Fruit fly (Drosophila melanogaster) whole organism, wandering third instar larva: ENCODE data around the gene CG9525.
A peak's percentile ranks its signal among the peaks of the same experiment; 100 is the strongest.

Experiments used
- Abd-B ChIP-seq: fragments of >200 bp; optimal IDR thresholded peaks from 2 replicates; lab custom pipeline; 2017; ENCODE audit warnings: missing biosample characterization, missing genetic modification characterization
- CG32264 ChIP-seq: fragments of 200-800 bp; sonication (Bioruptor generic); optimal IDR thresholded peaks from 2 replicates; lab custom pipeline; 2016; ENCODE audit warnings: missing biosample characterization, missing genetic modification characterization
- CG9705 ChIP-seq: fragments of 200-800 bp; sonication (Bioruptor generic); optimal IDR thresholded peaks from 2 replicates; lab custom pipeline; 2018; ENCODE audit warnings: missing biosample characterization, mild to moderate bottlenecking, missing genetic modification characterization
- CrebA ChIP-seq: fragments of 200-800 bp; sonication (Bioruptor generic); optimal IDR thresholded peaks from 2 replicates; lab custom pipeline; 2016; ENCODE audit warnings: missing biosample characterization, mild to moderate bottlenecking, missing genetic modification characterization, borderline replicate concordance
- Dfd ChIP-seq: fragments of >200 bp; optimal IDR thresholded peaks from 2 replicates; lab custom pipeline; 2017; ENCODE audit warnings: missing biosample characterization, missing genetic modification characterization
- Dif ChIP-seq: fragments of 200-275, 200-300 bp; sonication (Bioruptor generic); optimal IDR thresholded peaks from 2 replicates; lab custom pipeline; 2018; ENCODE audit warnings: missing biosample characterization, missing genetic modification characterization; ENCODE audit not compliant: partially characterized antibody
- GATAd ChIP-seq: sonication (Bioruptor generic); optimal IDR thresholded peaks from 2 replicates; lab custom pipeline; 2016; ENCODE audit warnings: missing biosample characterization, missing genetic modification characterization
- HLH106 ChIP-seq: fragments of 200-800 bp; optimal IDR thresholded peaks from 3 replicates; lab custom pipeline; 2019; ENCODE audit warnings: missing biosample characterization, mild to moderate bottlenecking, missing genetic modification characterization, moderate library complexity
- Hnf4 ChIP-seq: fragments of 200-800 bp; sonication (Bioruptor generic); optimal IDR thresholded peaks from 2 replicates; lab custom pipeline; 2016; ENCODE audit warnings: missing biosample characterization, mild to moderate bottlenecking, missing genetic modification characterization
- Hr78 ChIP-seq: fragments of >200 bp; optimal IDR thresholded peaks from 2 replicates; lab custom pipeline; 2017; ENCODE audit warnings: missing biosample characterization, missing genetic modification characterization
- Jra ChIP-seq: sonication (Bioruptor generic); optimal IDR thresholded peaks from 2 replicates; lab custom pipeline; 2016; ENCODE audit warnings: missing biosample characterization, missing genetic modification characterization
- Myc ChIP-seq: fragments of >200 bp; optimal IDR thresholded peaks from 2 replicates; lab custom pipeline; 2017
- N ChIP-seq: fragments of >200 bp; optimal IDR thresholded peaks from 2 replicates; lab custom pipeline; 2018; ENCODE audit warnings: missing biosample characterization, missing external identifiers, missing genetic modification characterization
- OdsH ChIP-seq: fragments of 200-800 bp; sonication (Bioruptor generic); optimal IDR thresholded peaks from 2 replicates; lab custom pipeline; 2016; ENCODE audit warnings: missing biosample characterization, mild to moderate bottlenecking, missing genetic modification characterization
- Rel ChIP-seq, 2 experiments: fragments of 200-800 bp; sonication (Bioruptor generic) in 1 of 2; optimal IDR thresholded peaks; 2 replicates in 1 of 2; 3 replicates in 1 of 2; lab custom pipeline; 2016 to 2019; ENCODE audit warnings: mild to moderate bottlenecking in 2 of 2, missing biosample characterization in 2 of 2, missing genetic modification characterization in 2 of 2, moderate library complexity in 1 of 2
- Sp1 ChIP-seq: fragments of 200-800 bp; sonication (Bioruptor generic); optimal IDR thresholded peaks from 3 replicates; lab custom pipeline; 2019; ENCODE audit warnings: missing biosample characterization, mild to moderate bottlenecking, missing genetic modification characterization, moderate library complexity
- Vsx2 ChIP-seq: fragments of 200-300, 225-300 bp; sonication (Bioruptor generic); optimal IDR thresholded peaks from 2 replicates; lab custom pipeline; 2018; ENCODE audit warnings: missing biosample characterization, missing genetic modification characterization; ENCODE audit not compliant: partially characterized antibody
- br ChIP-seq: fragments of 200-800 bp; sonication (Bioruptor generic); optimal IDR thresholded peaks from 2 replicates; lab custom pipeline; 2016; ENCODE audit warnings: missing biosample characterization, missing genetic modification characterization
- brk ChIP-seq: fragments of 200-800 bp; sonication (Bioruptor generic); optimal IDR thresholded peaks from 2 replicates; lab custom pipeline; 2016; ENCODE audit warnings: missing biosample characterization, mild to moderate bottlenecking, missing genetic modification characterization
- dl ChIP-seq, 2 experiments: fragments of 175-275, 200-275 bp in 1 of 2; fragments of 200-275 bp in 1 of 2; sonication (Bioruptor generic); optimal IDR thresholded peaks; lab custom pipeline; 2018; ENCODE audit warnings: mild to moderate bottlenecking in 2 of 2, missing biosample characterization in 2 of 2, missing genetic modification characterization in 2 of 2, moderate library complexity in 2 of 2; ENCODE audit not compliant: partially characterized antibody in 2 of 2, insufficient read depth in 1 of 2
- dmrt93B ChIP-seq: fragments of 200-800 bp; sonication (Bioruptor generic); optimal IDR thresholded peaks from 2 replicates; lab custom pipeline; 2018; ENCODE audit warnings: missing biosample characterization, mild to moderate bottlenecking, missing genetic modification characterization
- dsf ChIP-seq: sonication (Bioruptor generic); optimal IDR thresholded peaks from 2 replicates; lab custom pipeline; 2016; ENCODE audit warnings: missing biosample characterization, missing genetic modification characterization, borderline replicate concordance
- ey ChIP-seq: fragments of 200-800 bp; sonication (Bioruptor generic); optimal IDR thresholded peaks from 2 replicates; lab custom pipeline; 2016; ENCODE audit warnings: missing biosample characterization, missing genetic modification characterization
- foxo ChIP-seq, 2 experiments: fragments of 200-800 bp; sonication (Bioruptor generic); optimal IDR thresholded peaks; 2 replicates in 1 of 2; 3 replicates in 1 of 2; lab custom pipeline; 2016 to 2017; ENCODE audit warnings: missing biosample characterization in 2 of 2, missing genetic modification characterization in 2 of 2
- fru ChIP-seq: fragments of 200-800 bp; sonication (Bioruptor generic); optimal IDR thresholded peaks from 3 replicates; lab custom pipeline; 2016; ENCODE audit warnings: missing biosample characterization, mild to moderate bottlenecking, missing genetic modification characterization
- h ChIP-seq: fragments of 200-800 bp; sonication (Bioruptor generic); optimal IDR thresholded peaks from 3 replicates; lab custom pipeline; 2016; ENCODE audit warnings: missing biosample characterization, mild to moderate bottlenecking, missing genetic modification characterization
- jim ChIP-seq: fragments of 175-275, 200-325 bp; sonication (Bioruptor generic); optimal IDR thresholded peaks from 2 replicates; lab custom pipeline; 2016; ENCODE audit warnings: missing biosample characterization, mild to moderate bottlenecking, missing genetic modification characterization
- lola ChIP-seq: fragments of >200 bp; optimal IDR thresholded peaks from 2 replicates; lab custom pipeline; 2017; ENCODE audit warnings: missing biosample characterization, missing genetic modification characterization
- psq ChIP-seq: fragments of 200-800 bp; sonication (Bioruptor generic); optimal IDR thresholded peaks from 3 replicates; lab custom pipeline; 2017; ENCODE audit warnings: missing biosample characterization, mild to moderate bottlenecking, missing genetic modification characterization, moderate library complexity
- rgr ChIP-seq: fragments of 200-800 bp; sonication (Bioruptor generic); optimal IDR thresholded peaks from 3 replicates; lab custom pipeline; 2016; ENCODE audit warnings: missing biosample characterization, mild to moderate bottlenecking, missing genetic modification characterization
- sage ChIP-seq: fragments of 200-800 bp; sonication (Bioruptor generic); optimal IDR thresholded peaks from 2 replicates; lab custom pipeline; 2016; ENCODE audit warnings: missing biosample characterization, mild to moderate bottlenecking, missing genetic modification characterization
- tai ChIP-seq: sonication (Bioruptor generic); optimal IDR thresholded peaks from 2 replicates; lab custom pipeline; 2016; ENCODE audit warnings: missing biosample characterization, missing genetic modification characterization
- usp ChIP-seq: fragments of >200 bp; optimal IDR thresholded peaks from 2 replicates; lab custom pipeline; 2017; ENCODE audit warnings: missing biosample characterization, missing genetic modification characterization
- woc ChIP-seq: sonication (Bioruptor generic); optimal IDR thresholded peaks from 2 replicates; lab custom pipeline; 2016; ENCODE audit warnings: missing biosample characterization, mild to moderate bottlenecking, missing genetic modification characterization

CG9525 gene

dm6 chr2L:8943110-8943509 is 19.0 kb downstream of the CG9525 start, which contains the start of gene CG9515 (continued):
- TF ChIP-seq dmrt93B (GFP tag; lab: Kevin White, UChicago) (no peak), ey (GFP tag; lab: Kevin White, UChicago) (no peak)

DNA sequence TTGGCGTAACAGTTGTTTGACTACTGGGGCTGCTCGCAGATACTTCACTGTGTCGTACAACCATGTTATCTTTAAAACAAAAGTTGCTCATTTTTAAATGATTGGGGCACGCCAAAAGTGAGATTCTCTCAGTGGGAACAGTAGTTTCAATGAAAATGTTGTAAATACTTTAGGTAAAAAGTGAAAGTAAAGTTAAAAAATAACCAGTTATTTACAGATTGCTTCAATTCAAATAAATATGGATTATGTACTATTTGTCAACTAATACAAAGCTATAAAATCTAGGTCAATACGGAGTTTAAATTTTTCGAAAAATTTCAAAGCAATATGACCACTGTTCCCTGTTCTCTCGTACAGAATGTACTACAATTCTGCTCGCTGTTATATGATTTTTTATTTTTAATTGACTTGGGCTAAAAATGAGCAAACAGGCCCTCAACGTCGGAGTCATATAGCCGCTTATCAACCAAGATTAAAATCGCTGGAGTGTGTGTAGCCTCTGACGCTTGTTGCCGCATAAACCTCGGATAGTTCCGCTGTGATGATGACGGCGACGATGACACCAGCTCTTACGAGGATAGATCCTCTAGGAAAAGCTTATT is 20.3 kb downstream of the CG9525 start, which contains the start of gene Argl:
Gene Argl, minus strand, starts transcription at position 370 of the 602 bp plus-strand sequence.
- TF ChIP-seq dl (GFP tag; optimal IDR thresholded peaks at IDR 0.05; lab: Kevin White, UChicago; ENCODE audit: insufficient read depth in 1 of 2, partially characterized antibody in 2 of 2) (no peak), Myc (no peak), brk (peak; percentile 3), tai (GFP tag; lab: Kevin White, UChicago) (no peak), usp (GFP tag; lab: Kevin White, UChicago) (no peak), foxo (GFP tag; optimal IDR thresholded peaks at IDR 0.05; lab: Kevin White, UChicago) (peak in 1 of 2 experiments; percentile 49), dsf (GFP tag; lab: Kevin White, UChicago) (no peak), CrebA (GFP tag; lab: Kevin White, UChicago) (no peak), GATAd (GFP tag; lab: Kevin White, UChicago) (no peak), dmrt93B (GFP tag; lab: Kevin White, UChicago) (no peak), N (GFP tag; lab: Kevin White, UChicago) (no peak), sage (GFP tag; lab: Kevin White, UChicago) (no peak), ey (GFP tag; lab: Kevin White, UChicago) (no peak), Rel (GFP tag; optimal IDR thresholded peaks at IDR 0.05; lab: Kevin White, UChicago) (no peak), Rel (tag; optimal IDR thresholded peaks at IDR 0.05; lab: Kevin White, UChicago) (no peak), woc (GFP tag; lab: Kevin White, UChicago) (no peak), lola (GFP tag; lab: Kevin White, UChicago) (no peak), jim (GFP tag; lab: Kevin White, UChicago) (no peak), CG9705 (no peak), CG32264 (GFP tag; lab: Kevin White, UChicago) (no peak), Abd-B (GFP tag; lab: Kevin White, UChicago) (no peak), h (GFP tag; lab: Kevin White, UChicago) (peak; percentile 21), Sp1 (GFP tag; lab: Kevin White, UChicago) (peak; percentile 6), br (no peak), rgr (GFP tag; lab: Kevin White, UChicago) (peak; percentile 24), fru (GFP tag; lab: Kevin White, UChicago) (peak; percentile 65), Hnf4 (GFP tag; lab: Kevin White, UChicago) (peak; percentile 8), psq (GFP tag; lab: Kevin White, UChicago) (no peak), OdsH (GFP tag; lab: Kevin White, UChicago) (peak; percentile 13), Hr78 (GFP tag; lab: Kevin White, UChicago) (no peak), HLH106 (tag; lab: Kevin White, UChicago) (no peak), Dfd (GFP tag; lab: Kevin White, UChicago) (no peak), Dif (GFP tag; lab: Kevin White, UChicago) (no peak), Jra (GFP tag; lab: Kevin White, UChicago) (no peak), Vsx2 (GFP tag; lab: Kevin White, UChicago) (no peak)

DNA sequence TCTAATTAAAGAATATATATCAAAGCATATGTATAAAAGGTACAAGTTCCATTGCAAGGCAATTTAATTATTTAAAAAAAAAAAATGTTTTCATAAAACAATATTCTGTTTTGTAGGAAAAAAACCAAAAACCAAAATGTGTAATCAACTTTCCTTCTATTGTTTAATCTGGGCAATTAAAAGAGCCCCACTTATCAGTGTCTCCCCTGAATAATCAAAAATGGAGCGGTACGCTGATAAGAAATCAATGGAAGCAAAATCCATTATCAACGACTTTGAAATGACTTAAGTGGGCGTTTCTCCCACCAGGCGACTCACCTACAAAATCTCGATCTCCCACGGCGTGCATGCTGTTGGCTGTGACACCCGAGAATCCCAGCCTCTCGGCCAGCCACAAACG is 21.5 kb downstream of the CG9525 start:
- peak; percentile 30 for TF ChIP-seq rgr (GFP tag; lab: Kevin White, UChicago)
- TF ChIP-seq N (GFP tag; lab: Kevin White, UChicago) = no peak
- TF ChIP-seq Rel (GFP tag; optimal IDR thresholded peaks at IDR 0.05; lab: Kevin White, UChicago) = no peak
- peak; percentile 60 for TF ChIP-seq Rel (tag; optimal IDR thresholded peaks at IDR 0.05; lab: Kevin White, UChicago)
